Fruit fly (Drosophila melanogaster): ENCODE data around the gene Acbp1.

Gene Acbp1

DNA sequence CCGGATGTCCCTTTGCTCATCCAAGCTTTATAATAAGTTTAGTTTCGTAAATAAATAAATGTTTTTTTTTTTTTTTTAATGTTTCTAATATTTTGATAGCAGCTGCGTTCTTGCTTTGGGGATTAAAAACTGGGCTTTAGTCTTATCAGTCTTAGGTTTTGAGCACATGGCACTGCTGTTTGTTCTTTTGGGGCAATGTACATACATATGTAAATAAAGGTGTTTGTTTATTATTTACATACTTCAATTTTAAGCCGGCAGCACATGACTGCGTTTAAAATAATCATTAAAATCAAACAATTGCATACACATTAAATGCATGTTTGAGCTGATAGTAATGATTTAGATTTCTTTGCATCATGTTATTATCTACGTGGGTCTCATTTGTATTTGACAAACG, 2.0 kb upstream of the Acbp1 start (continued):
- peak; percentile 48 for TF ChIP-seq grau (tag; optimal IDR thresholded peaks at IDR 0.05)
- peak; percentile 92 for TF ChIP-seq fd64A (GFP tag; optimal IDR thresholded peaks at IDR 0.05)
- TF ChIP-seq crol (GFP tag; IDR thresholded peaks at IDR 0.05), result no peak
- no peak for TF ChIP-seq CG2129 (GFP tag; IDR thresholded peaks at IDR 0.05; ENCODE audit: partially characterized antibody)
- TF ChIP-seq cwo (GFP tag; optimal IDR thresholded peaks at IDR 0.05), result peak; percentile 53
- TF ChIP-seq Dip2 (GFP tag; IDR thresholded peaks at IDR 0.05), result no peak
- TF ChIP-seq corto (GFP tag; optimal IDR thresholded peaks at IDR 0.05), result no peak
- no peak for TF ChIP-seq Lim3 (GFP tag; IDR thresholded peaks at IDR 0.05)
- peak; percentile 70 for TF ChIP-seq CG8290 (GFP tag; optimal IDR thresholded peaks at IDR 0.05)
- TF ChIP-seq CG8290 (tag; optimal IDR thresholded peaks at IDR 0.05), result peak; percentile 76 to 87
- peak; percentile 54 for TF ChIP-seq CG10267 (tag; optimal IDR thresholded peaks at IDR 0.05)
- peak; percentile 76 for TF ChIP-seq Six4 (GFP tag; optimal IDR thresholded peaks at IDR 0.05)
- peak; percentile 88 for TF ChIP-seq CG12071 (GFP tag; optimal IDR thresholded peaks at IDR 0.05)
- no peak for TF ChIP-seq slbo (GFP tag; IDR thresholded peaks at IDR 0.05)
- TF ChIP-seq CG5953 (GFP tag; IDR thresholded peaks at IDR 0.05), result peak; percentile 71; the same call in 1 of the 2 replicates
- peak in 1 of 2 experiments; percentile 55 for TF ChIP-seq Eip74EF (GFP tag; optimal IDR thresholded peaks at IDR 0.05)
- no peak for TF ChIP-seq Optix (GFP tag; IDR thresholded peaks at IDR 0.05)
- no peak for TF ChIP-seq CG4730 (GFP tag; IDR thresholded peaks at IDR 0.05)
- TF ChIP-seq E2f2 (GFP tag; IDR thresholded peaks at IDR 0.05), result peak; percentile 53; the same call in 1 of the 2 replicates
- peak; percentile 50 for TF ChIP-seq CG31365 (tag; optimal IDR thresholded peaks at IDR 0.05)
- TF ChIP-seq ash1 (GFP tag; optimal IDR thresholded peaks at IDR 0.05), result no peak
- no peak for TF ChIP-seq CG42726 (GFP tag; IDR thresholded peaks at IDR 0.05; ENCODE audit: partially characterized antibody)
- no peak for TF ChIP-seq CG15073 (GFP tag; optimal IDR thresholded peaks at IDR 0.05)
- peak; percentile 59 for TF ChIP-seq CHES-1-like (GFP tag; optimal IDR thresholded peaks at IDR 0.05)
- peak; percentile 43 for TF ChIP-seq cato (GFP tag; optimal IDR thresholded peaks at IDR 0.05; ENCODE audit: borderline replicate concordance)
- TF ChIP-seq CG13894 (tag; optimal IDR thresholded peaks at IDR 0.05), result no peak
- TF ChIP-seq CG13775 (GFP tag; optimal IDR thresholded peaks at IDR 0.05), result peak; percentile 52
- peak; percentile 65 for TF ChIP-seq CG7839 (tag; optimal IDR thresholded peaks at IDR 0.05)
- TF ChIP-seq nom (GFP tag; optimal IDR thresholded peaks at IDR 0.05), result no peak
- TF ChIP-seq CG10274 (GFP tag; optimal IDR thresholded peaks at IDR 0.05), result peak; percentile 24
- TF ChIP-seq CG14050 (GFP tag; IDR thresholded peaks at IDR 0.05), result no peak; the same call in 2 of the 3 replicates
- TF ChIP-seq crc (GFP tag; optimal IDR thresholded peaks at IDR 0.05), result peak; percentile 45
- peak; percentile 87 for TF ChIP-seq CG1603 (tag; optimal IDR thresholded peaks at IDR 0.05)
- TF ChIP-seq CG16813 (GFP tag; IDR thresholded peaks at IDR 0.05; ENCODE audit: partially characterized antibody), result no peak
- peak; percentile 53; the same call in 1 of the 2 replicates for TF ChIP-seq Rfx (GFP tag; IDR thresholded peaks at IDR 0.05)
- TF ChIP-seq Spps (tag; optimal IDR thresholded peaks at IDR 0.05), result peak; percentile 80
- peak; percentile 11 for TF ChIP-seq CG30403 (GFP tag; optimal IDR thresholded peaks at IDR 0.05)
- TF ChIP-seq CG8359 (GFP tag; optimal IDR thresholded peaks at IDR 0.05; ENCODE audit: borderline replicate concordance), result peak; percentile 59
- peak; percentile 90 for TF ChIP-seq Med (GFP tag)
- TF ChIP-seq CG10431 (GFP tag; optimal IDR thresholded peaks at IDR 0.05), result peak; percentile 79
- peak; percentile 61 for TF ChIP-seq CG11695 (GFP tag; IDR thresholded peaks at IDR 0.05)
- peak; percentile 78 for TF ChIP-seq tap (tag; optimal IDR thresholded peaks at IDR 0.05)
- TF ChIP-seq ind (GFP tag; optimal IDR thresholded peaks at IDR 0.05), result no peak
- TF ChIP-seq Bdp1 (GFP tag; optimal IDR thresholded peaks at IDR 0.05), result peak; percentile 75
- TF ChIP-seq scrt (GFP tag; optimal IDR thresholded peaks at IDR 0.05), result peak; percentile 66
- peak; percentile 66 for TF ChIP-seq CG12744 (GFP tag; optimal IDR thresholded peaks at IDR 0.05)
- TF ChIP-seq CG17385 (GFP tag; optimal IDR thresholded peaks at IDR 0.05), result peak; percentile 72
- TF ChIP-seq shn (GFP tag; optimal IDR thresholded peaks at IDR 0.05), result peak; percentile 5
- no peak for TF ChIP-seq CkIIα-i1 (GFP tag; IDR thresholded peaks at IDR 0.05)
- no peak for TF ChIP-seq sc (optimal IDR thresholded peaks at IDR 0.05)
- TF ChIP-seq sc (GFP tag; optimal IDR thresholded peaks at IDR 0.05), result peak; percentile 92

Data from whole organism, embryonic.